Worm (Caenorhabditis elegans) whole organism, L1 larva: ENCODE measurements around the gene tnt-3.

ENCODE experiments used
- C04F5.9 ChIP-seq: sonication (generic microtip); optimal IDR thresholded peaks from 2 replicates; lab custom pipeline; 2016; ENCODE audit warnings: missing genetic modification characterization, missing compliant biosample characterization
- ama-1 ChIP-seq: fragments of 150-350 bp; optimal IDR thresholded peaks from 2 replicates; lab custom pipeline; 2014
- dsc-1 ChIP-seq: sonication (generic microtip); optimal IDR thresholded peaks from 2 replicates; lab custom pipeline; 2016; ENCODE audit warnings: mild to moderate bottlenecking, missing genetic modification characterization, missing compliant biosample characterization
- fkh-10 ChIP-seq: sonication (generic microtip); optimal IDR thresholded peaks from 2 replicates; lab custom pipeline; 2017; ENCODE audit warnings: missing biosample characterization, missing genetic modification reagents, missing genetic modification characterization
- fkh-8 ChIP-seq: sonication (generic microtip); optimal IDR thresholded peaks from 2 replicates; lab custom pipeline; 2016; ENCODE audit warnings: mild to moderate bottlenecking, missing genetic modification characterization, missing compliant biosample characterization
- grh-1 ChIP-seq: fragments of 200-800 bp; sonication (Bioruptor generic); IDR thresholded peaks from 2 replicates; pipeline ENCODE4 v1.3.6; 2022; ENCODE audit warnings: missing genetic modification reagents, missing genetic modification characterization, missing compliant biosample characterization
- jun-1 ChIP-seq: fragments of 150-350 bp; optimal IDR thresholded peaks from 2 replicates; lab custom pipeline; 2014; ENCODE audit warnings: missing biosample characterization, missing genetic modification reagents, missing genetic modification characterization
- unc-62 ChIP-seq: fragments of 150-350 bp; optimal IDR thresholded peaks from 2 replicates; lab custom pipeline; 2014; ENCODE audit warnings: missing biosample characterization, missing genetic modification reagents, missing genetic modification characterization

DNA sequence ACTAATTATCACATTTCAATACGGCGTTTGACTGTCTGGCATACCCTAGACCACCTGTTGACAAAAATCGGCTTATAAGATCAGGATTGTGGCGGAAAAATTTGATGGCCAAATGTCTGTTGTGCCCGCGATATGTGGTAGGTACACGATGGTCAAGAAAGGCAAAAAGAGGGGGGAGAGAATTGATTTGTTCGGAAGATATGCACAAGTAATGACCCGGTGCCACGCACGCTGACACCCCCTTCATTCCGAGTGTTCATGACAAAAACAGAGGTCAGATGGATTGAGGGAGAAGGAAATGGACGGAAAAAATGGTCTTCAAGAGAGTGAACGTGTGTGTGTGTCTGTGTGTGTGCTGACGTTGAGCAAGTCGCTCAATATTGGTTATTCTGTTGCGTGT is 20.6 kb upstream of the tnt-3 start:
- TF ChIP-seq unc-62 (GFP tag; lab: Kevin White, UChicago) (no peak), dsc-1 (tag; lab: Kevin White, UChicago) (no peak), grh-1 (GFP tag; lab: Robert Waterston, UW) (no peak), fkh-8 (tag; lab: Kevin White, UChicago) (no peak), C04F5.9 (no peak), ama-1 (lab: Kevin White, UChicago) (no peak), fkh-10 (no peak), jun-1 (tag; lab: Kevin White, UChicago) (no peak)
